Worm (Caenorhabditis elegans) whole organism, L1 larva: ENCODE data around the gene F38B7.17.
A peak's percentile ranks its signal among the peaks of the same experiment; 100 is the strongest.

Experiments
- C04F5.9 ChIP-seq: sonication (generic microtip); optimal IDR thresholded peaks from 2 replicates; lab custom pipeline; 2016; ENCODE audit warnings: missing genetic modification characterization, missing compliant biosample characterization
- alr-1 ChIP-seq: fragments of 200-800 bp; sonication (Bioruptor generic); optimal IDR thresholded peaks from 2 replicates; lab custom pipeline; 2018; ENCODE audit warnings: borderline replicate concordance, mild to moderate bottlenecking, missing genetic modification characterization, missing compliant biosample characterization
- blmp-1 ChIP-seq: fragments of 150-350 bp; optimal IDR thresholded peaks from 2 replicates; lab custom pipeline; 2014; ENCODE audit warnings: missing biosample characterization, missing genetic modification characterization
- ceh-82 ChIP-seq, 3 experiments: fragments of 150-350 bp in 1 of 3; sonication (generic microtip) in 2 of 3; optimal IDR thresholded peaks; 2 replicates each; lab custom pipeline; 2014 to 2017; ENCODE audit warnings: missing biosample characterization in 3 of 3, missing genetic modification characterization in 3 of 3
- ceh-88 ChIP-seq: fragments of 200-800 bp; sonication (Bioruptor generic); IDR thresholded peaks from 2 replicates; pipeline ENCODE4 v1.3.6; 2022; ENCODE audit warnings: missing genetic modification characterization, missing compliant biosample characterization
- ces-1 ChIP-seq: fragments of 150-350 bp; optimal IDR thresholded peaks from 2 replicates; lab custom pipeline; 2014; ENCODE audit warnings: missing biosample characterization, missing genetic modification reagents, missing genetic modification characterization
- efl-1 ChIP-seq, 4 experiments: fragments of 150-350 bp; optimal IDR thresholded peaks in 3 of 4; peaks in 1 of 4; 1 replicate in 1 of 4; 2 replicates in 3 of 4; lab custom pipeline; 2014; ENCODE audit warnings: missing biosample characterization in 2 of 4, missing genetic modification characterization in 2 of 4, missing genetic modification reagents in 2 of 4
- efl-3 ChIP-seq: fragments of 200-800 bp; sonication (Bioruptor generic); optimal IDR thresholded peaks from 2 replicates; lab custom pipeline; 2018; ENCODE audit warnings: mild to moderate bottlenecking, missing genetic modification characterization, missing compliant biosample characterization
- elt-2 ChIP-seq: sonication (generic microtip); optimal IDR thresholded peaks from 2 replicates; lab custom pipeline; 2016; ENCODE audit warnings: missing genetic modification characterization, mild to moderate bottlenecking, inconsistent platforms, missing compliant biosample characterization, missing genetic modification reagents
- elt-3 ChIP-seq, 6 experiments: fragments of 150-350 bp in 1 of 6; sonication (generic microtip); optimal IDR thresholded peaks; 2 replicates each; lab custom pipeline; 2017 to 2018; ENCODE audit warnings: missing biosample characterization in 6 of 6, missing genetic modification characterization in 6 of 6, inconsistent platforms in 1 of 6
- fkh-4 ChIP-seq: sonication (generic microtip); optimal IDR thresholded peaks from 2 replicates; lab custom pipeline; 2016; ENCODE audit warnings: missing compliant biosample characterization, missing genetic modification characterization, borderline replicate concordance
- fos-1 ChIP-seq: fragments of 150-350 bp; optimal IDR thresholded peaks from 2 replicates; lab custom pipeline; 2014; ENCODE audit warnings: missing biosample characterization, missing genetic modification characterization
- hlh-17 ChIP-seq: fragments of 200-800 bp; sonication (Bioruptor generic); optimal IDR thresholded peaks from 2 replicates; lab custom pipeline; 2018; ENCODE audit warnings: missing genetic modification characterization, mild to moderate bottlenecking, missing compliant biosample characterization, moderate library complexity, borderline replicate concordance
- hpl-2 ChIP-seq: fragments of 150-350 bp; optimal IDR thresholded peaks from 2 replicates; lab custom pipeline; 2014; ENCODE audit warnings: missing biosample characterization, missing genetic modification reagents, missing genetic modification characterization
- jun-1 ChIP-seq: fragments of 150-350 bp; optimal IDR thresholded peaks from 2 replicates; lab custom pipeline; 2014; ENCODE audit warnings: missing biosample characterization, missing genetic modification reagents, missing genetic modification characterization
- lin-14 ChIP-seq: fragments of 200-800 bp; sonication (Bioruptor generic); optimal IDR thresholded peaks from 2 replicates; lab custom pipeline; 2018; ENCODE audit warnings: mild to moderate bottlenecking, missing genetic modification characterization, moderate library complexity, missing compliant biosample characterization
- lin-35 ChIP-seq, 2 experiments: fragments of 150-350 bp; optimal IDR thresholded peaks; 2 replicates each; lab custom pipeline; 2014; ENCODE audit warnings: missing biosample characterization in 2 of 2, missing genetic modification characterization in 2 of 2, missing genetic modification reagents in 2 of 2
- lir-3 ChIP-seq: sonication (generic microtip); optimal IDR thresholded peaks from 2 replicates; lab custom pipeline; 2016; ENCODE audit warnings: mild to moderate bottlenecking, missing genetic modification characterization, moderate library complexity, missing compliant biosample characterization; ENCODE audit not compliant: poor library complexity
- lsy-2 ChIP-seq, 2 experiments: fragments of 150-350 bp; optimal IDR thresholded peaks; 2 replicates each; lab custom pipeline; 2014; ENCODE audit warnings: missing biosample characterization in 2 of 2, missing genetic modification characterization in 2 of 2
- mab-9 ChIP-seq: fragments of 200-800 bp; sonication (Bioruptor generic); IDR thresholded peaks from 2 replicates; pipeline ENCODE4 v1.3.6; 2022; ENCODE audit warnings: missing genetic modification reagents, missing genetic modification characterization, missing compliant biosample characterization
- mdl-1 ChIP-seq, 2 experiments: fragments of 150-350 bp; optimal IDR thresholded peaks; 2 replicates each; lab custom pipeline; 2014 to 2017; ENCODE audit warnings: missing biosample characterization in 2 of 2, missing genetic modification characterization in 2 of 2, inconsistent platforms in 1 of 2
- mep-1 ChIP-seq: fragments of 150-350 bp; optimal IDR thresholded peaks from 2 replicates; lab custom pipeline; 2014; ENCODE audit warnings: missing biosample characterization, missing genetic modification characterization
- nhr-19 ChIP-seq: fragments of 200-800 bp; sonication (Bioruptor generic); conservative IDR thresholded peaks from 2 replicates; pipeline ENCODE4 v1.3.6; 2022; ENCODE audit warnings: missing genetic modification characterization, missing compliant biosample characterization
- nhr-20 ChIP-seq: sonication (generic microtip); optimal IDR thresholded peaks from 2 replicates; lab custom pipeline; 2016; ENCODE audit warnings: mild to moderate bottlenecking, missing genetic modification characterization, missing compliant biosample characterization
- nhr-237 ChIP-seq: fragments of 150-350 bp; optimal IDR thresholded peaks from 2 replicates; lab custom pipeline; 2014; ENCODE audit warnings: missing biosample characterization, missing genetic modification characterization
- nhr-47 ChIP-seq: sonication (generic microtip); optimal IDR thresholded peaks from 2 replicates; lab custom pipeline; 2016; ENCODE audit warnings: mild to moderate bottlenecking, missing genetic modification characterization, moderate library complexity, missing compliant biosample characterization
- nhr-71 ChIP-seq: sonication (generic microtip); optimal IDR thresholded peaks from 2 replicates; lab custom pipeline; 2016; ENCODE audit warnings: mild to moderate bottlenecking, missing genetic modification characterization, moderate library complexity, missing compliant biosample characterization
- nhr-76 ChIP-seq: sonication (generic microtip); optimal IDR thresholded peaks from 2 replicates; lab custom pipeline; 2017; ENCODE audit warnings: missing biosample characterization, missing genetic modification characterization
- nhr-84 ChIP-seq: sonication (generic microtip); optimal IDR thresholded peaks from 2 replicates; lab custom pipeline; 2017; ENCODE audit warnings: missing biosample characterization, missing genetic modification characterization
- nhr-85 ChIP-seq: sonication (generic microtip); peaks from one replicate; lab custom pipeline; 2016; ENCODE audit warnings: missing genetic modification characterization, inconsistent platforms, missing compliant biosample characterization
- pag-3 ChIP-seq: sonication (generic microtip); optimal IDR thresholded peaks from 2 replicates; lab custom pipeline; 2017; ENCODE audit warnings: missing genetic modification characterization, mild to moderate bottlenecking, missing compliant biosample characterization, antibody characterized with exemption, borderline replicate concordance; ENCODE audit not compliant: insufficient read depth
- pax-3 ChIP-seq: fragments of 200-800 bp; sonication (Bioruptor generic); optimal IDR thresholded peaks from 2 replicates; lab custom pipeline; 2018; ENCODE audit warnings: mild to moderate bottlenecking, missing genetic modification characterization, moderate library complexity, missing compliant biosample characterization
- rnt-1 ChIP-seq: sonication (generic microtip); optimal IDR thresholded peaks from 2 replicates; lab custom pipeline; 2016; ENCODE audit warnings: mild to moderate bottlenecking, missing genetic modification characterization, moderate library complexity, missing compliant biosample characterization
- skn-1 ChIP-seq: fragments of 150-350 bp; optimal IDR thresholded peaks from 2 replicates; lab custom pipeline; 2014; ENCODE audit warnings: missing biosample characterization, missing genetic modification characterization
- snu-23 ChIP-seq: sonication (generic microtip); optimal IDR thresholded peaks from 2 replicates; lab custom pipeline; 2016; ENCODE audit warnings: missing genetic modification characterization, missing compliant biosample characterization
- sox-4 ChIP-seq: sonication (generic microtip); optimal IDR thresholded peaks from 2 replicates; lab custom pipeline; 2016; ENCODE audit warnings: missing genetic modification characterization, missing compliant biosample characterization
- tbx-2 ChIP-seq: sonication (generic microtip); optimal IDR thresholded peaks from 2 replicates; lab custom pipeline; 2016; ENCODE audit warnings: missing genetic modification characterization, missing compliant biosample characterization
- tlp-1 ChIP-seq: fragments of 150-350 bp; optimal IDR thresholded peaks from 2 replicates; lab custom pipeline; 2014; ENCODE audit warnings: missing biosample characterization, missing genetic modification characterization
- unc-86 ChIP-seq: sonication (generic microtip); optimal IDR thresholded peaks from 2 replicates; lab custom pipeline; 2016; ENCODE audit warnings: missing genetic modification characterization, missing compliant biosample characterization
- unc-98 ChIP-seq: fragments of 200-800 bp; sonication (Bioruptor generic); IDR thresholded peaks from 2 replicates; pipeline ENCODE4 v1.3.6; 2022; ENCODE audit warnings: missing genetic modification characterization, missing compliant biosample characterization
- zag-1 ChIP-seq: fragments of 150-350 bp; optimal IDR thresholded peaks from 2 replicates; lab custom pipeline; 2014; ENCODE audit warnings: missing biosample characterization, missing genetic modification characterization
- zip-4 ChIP-seq: fragments of 200-800 bp; sonication (Bioruptor generic); optimal IDR thresholded peaks from 2 replicates; lab custom pipeline; 2018; ENCODE audit warnings: mild to moderate bottlenecking, missing genetic modification characterization, moderate library complexity, missing compliant biosample characterization

F38B7.17 gene

ce11 chrV:11539502-11539901 lies 9.3 kb downstream of the F38B7.17 start:
- TF ChIP-seq fos-1 (tag; lab: Kevin White, UChicago) (no peak), jun-1 (no peak), nhr-85 (tag; lab: Kevin White, UChicago) (no peak), efl-1 (optimal IDR thresholded peaks at IDR 0.05; lab: Kevin White, UChicago) (no peak), efl-1 (GFP tag; optimal IDR thresholded peaks at IDR 0.05 in 1 of 2; lab: Kevin White, UChicago) (peak in 1 of 2 experiments; percentile 21), pag-3 (tag; lab: Kevin White, UChicago) (no peak)

- no peak for TF ChIP-seq tbx-2 (tag; lab: Kevin White, UChicago)
- TF ChIP-seq mab-9 (GFP tag; lab: Robert Waterston, UW) = no peak
- peak; percentile 46 for TF ChIP-seq nhr-85 (tag; lab: Kevin White, UChicago)
- no peak for TF ChIP-seq efl-1 (optimal IDR thresholded peaks at IDR 0.05; lab: Kevin White, UChicago)
- TF ChIP-seq efl-1 (GFP tag; optimal IDR thresholded peaks at IDR 0.05 in 1 of 2; lab: Kevin White, UChicago) = peak in 1 of 2 experiments; percentile 83
- TF ChIP-seq hpl-2 (GFP tag; lab: Kevin White, UChicago) = no peak
- peak; percentile 62 for TF ChIP-seq lin-14
These were observed 12.1 kb downstream of the F38B7.17 start for ce11 chrV:11536667-11537066.

- TF ChIP-seq mdl-1 (tag; optimal IDR thresholded peaks at IDR 0.05; lab: Kevin White, UChicago) (no peak), blmp-1 (tag; lab: Kevin White, UChicago) (peak; percentile 51), lsy-2 (tag; optimal IDR thresholded peaks at IDR 0.05; lab: Kevin White, UChicago) (peak in 1 of 2 experiments; percentile 37), nhr-237 (no peak), nhr-19 (GFP tag; lab: Robert Waterston, UW) (peak; percentile 17; the same call in 1 of the 2 replicates), nhr-84 (tag; lab: Kevin White, UChicago) (no peak), pag-3 (tag; lab: Kevin White, UChicago) (no peak), nhr-47 (peak; percentile 0), efl-1 (optimal IDR thresholded peaks at IDR 0.05; lab: Kevin White, UChicago) (no peak), efl-1 (GFP tag; optimal IDR thresholded peaks at IDR 0.05 in 1 of 2; lab: Kevin White, UChicago) (peak in 1 of 2 experiments; percentile 90), nhr-85 (tag; lab: Kevin White, UChicago) (peak; percentile 34), unc-98 (GFP tag; lab: Robert Waterston, UW) (no peak), nhr-20 (tag; lab: Kevin White, UChicago) (peak; percentile 1), lin-14 (peak; percentile 61), lin-35 (GFP tag; optimal IDR thresholded peaks at IDR 0.05; lab: Kevin White, UChicago) (peak in 1 of 2 experiments; percentile 38), snu-23 (GFP tag; lab: Kevin White, UChicago) (peak; percentile 11), lir-3 (tag; lab: Kevin White, UChicago) (no peak), ceh-88 (GFP tag; lab: Robert Waterston, UW) (no peak), zip-4 (no peak), jun-1 (no peak), skn-1 (tag; lab: Kevin White, UChicago) (no peak), elt-2 (tag; lab: Kevin White, UChicago) (peak; percentile 66), mep-1 (peak; percentile 10), zag-1 (tag; lab: Kevin White, UChicago) (no peak), ces-1 (no peak), rnt-1 (tag; lab: Kevin White, UChicago) (peak; percentile 67), nhr-76 (tag; lab: Kevin White, UChicago) (no peak), C04F5.9 (no peak), nhr-71 (tag; lab: Kevin White, UChicago) (peak; percentile 55)
These were observed 13.2 kb downstream of the F38B7.17 start for ce11 chrV:11535504-11536062.

DNA sequence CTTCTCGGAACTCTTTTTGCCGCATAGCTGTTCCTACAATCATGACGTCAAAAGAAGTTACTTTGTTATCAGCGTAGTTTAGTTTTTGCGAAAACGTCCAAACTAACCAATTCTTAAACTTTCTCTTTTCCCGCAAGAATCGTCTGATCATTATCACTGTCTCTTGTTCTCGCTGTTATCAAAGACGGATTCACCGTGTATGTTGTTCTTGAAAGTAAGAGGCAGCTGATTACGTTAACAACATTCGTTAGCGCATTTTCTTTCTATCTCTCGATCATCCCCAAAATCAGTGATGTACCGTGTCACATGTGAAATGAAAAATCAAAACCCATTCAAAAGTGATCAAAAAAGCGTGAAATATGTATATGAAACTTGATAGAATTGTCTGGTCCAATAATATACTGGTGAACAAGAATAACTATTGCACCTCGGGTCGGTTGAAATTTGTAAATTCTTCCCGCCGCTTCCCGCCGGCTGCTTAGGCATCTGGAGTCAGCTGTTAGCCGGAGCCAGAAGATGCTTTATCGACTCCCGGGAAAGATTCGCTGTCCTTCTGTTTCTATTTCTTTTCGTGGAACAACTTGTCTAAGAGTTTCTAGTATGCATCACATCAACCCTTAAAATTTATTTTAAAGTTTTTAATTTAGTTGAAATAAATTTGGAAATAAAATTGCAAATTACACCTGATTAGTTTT lies 14.1 kb downstream of the F38B7.17 start:
- no peak for TF ChIP-seq pag-3 (tag; lab: Kevin White, UChicago)
- TF ChIP-seq hlh-17 (GFP tag; lab: Kevin White, UChicago) = no peak
- TF ChIP-seq nhr-85 (tag; lab: Kevin White, UChicago) = peak; percentile 81
- TF ChIP-seq ceh-82 (tag; optimal IDR thresholded peaks at IDR 0.05; lab: Kevin White, UChicago) = no peak
- peak in 5 of 6 experiments; percentile 64 to 90 (median 68) for TF ChIP-seq elt-3 (tag; optimal IDR thresholded peaks at IDR 0.05; lab: Kevin White, UChicago)
- no peak for TF ChIP-seq ceh-88 (GFP tag; lab: Robert Waterston, UW)
- TF ChIP-seq snu-23 (GFP tag; lab: Kevin White, UChicago) = peak; percentile 37
- no peak for TF ChIP-seq alr-1 (tag; lab: Kevin White, UChicago)
- no peak for TF ChIP-seq ces-1
- peak; percentile 87 for TF ChIP-seq elt-2 (tag; lab: Kevin White, UChicago)
- TF ChIP-seq unc-86 (tag; lab: Kevin White, UChicago) = no peak
- TF ChIP-seq sox-4 (tag; lab: Kevin White, UChicago) = no peak
- TF ChIP-seq fkh-4 (tag; lab: Kevin White, UChicago) = no peak
- no peak for TF ChIP-seq tlp-1
- TF ChIP-seq pax-3 (tag; lab: Kevin White, UChicago) = no peak
- no peak for TF ChIP-seq efl-3
- peak; percentile 72 for TF ChIP-seq lin-14
- TF ChIP-seq lin-35 (GFP tag; optimal IDR thresholded peaks at IDR 0.05; lab: Kevin White, UChicago) = peak in 1 of 2 experiments; percentile 71
